Fruit fly (Drosophila melanogaster) whole organism, embryonic: ENCODE measurements around the gene Trax.

ENCODE experiments used
- Aef1 ChIP-seq: fragments of 200-800 bp; sonication (Bioruptor generic); IDR thresholded peaks from 3 replicates; pipeline ENCODE4 v1.3.6; 2022; ENCODE audit warnings: missing biosample characterization, missing genetic modification characterization
- BtbVII ChIP-seq: fragments of 200-800 bp; sonication (Bioruptor generic); optimal IDR thresholded peaks from 3 replicates; lab custom pipeline; 2017; ENCODE audit warnings: missing biosample characterization, mild to moderate bottlenecking, missing genetic modification characterization
- CG10565 ChIP-seq: fragments of 200-800 bp; sonication (Bioruptor generic); optimal IDR thresholded peaks from 3 replicates; lab custom pipeline; 2016; ENCODE audit warnings: missing biosample characterization, mild to moderate bottlenecking, missing genetic modification characterization
- CG11456 ChIP-seq: fragments of 200-800 bp; sonication (Bioruptor generic); IDR thresholded peaks from 3 replicates; pipeline ENCODE4 v1.3.6; 2022; ENCODE audit warnings: missing biosample characterization, missing genetic modification characterization
- CG11504 ChIP-seq: fragments of 200-800 bp; sonication (Bioruptor generic); optimal IDR thresholded peaks from 3 replicates; lab custom pipeline; 2019; ENCODE audit warnings: missing biosample characterization, mild to moderate bottlenecking, missing genetic modification characterization, moderate library complexity
- CG12299 ChIP-seq: fragments of 200-800 bp; sonication (Bioruptor generic); optimal IDR thresholded peaks from 2 replicates; lab custom pipeline; 2018; ENCODE audit warnings: missing biosample characterization, mild to moderate bottlenecking, missing genetic modification characterization
- CG13296 ChIP-seq: fragments of 200-800 bp; sonication (Bioruptor generic); optimal IDR thresholded peaks from 3 replicates; lab custom pipeline; 2018; ENCODE audit warnings: missing biosample characterization, mild to moderate bottlenecking, missing genetic modification characterization
- CG14860 ChIP-seq: fragments of 200-800 bp; sonication (Bioruptor generic); IDR thresholded peaks from 3 replicates; pipeline ENCODE4 v1.3.6; 2022; ENCODE audit warnings: missing biosample characterization, missing genetic modification characterization; ENCODE audit not compliant: partially characterized antibody
- CG17328 ChIP-seq: fragments of 200-800 bp; sonication (Bioruptor generic); IDR thresholded peaks from 2 replicates; pipeline ENCODE4 v1.3.6; 2022; ENCODE audit warnings: missing biosample characterization, missing genetic modification characterization
- CG2129 ChIP-seq: fragments of 200-800 bp; sonication (Bioruptor generic); IDR thresholded peaks from 2 replicates; pipeline ENCODE4 v1.3.6; 2022; ENCODE audit warnings: missing biosample characterization, missing genetic modification characterization; ENCODE audit not compliant: partially characterized antibody
- CG32772 ChIP-seq: fragments of 200-800 bp; sonication (Bioruptor generic); IDR thresholded peaks from 2 replicates; pipeline ENCODE4 v1.3.6; 2022; ENCODE audit warnings: missing biosample characterization, missing genetic modification characterization
- CG33557 ChIP-seq: fragments of 200-800 bp; sonication (Bioruptor generic); optimal IDR thresholded peaks from 2 replicates; lab custom pipeline; 2019; ENCODE audit warnings: missing biosample characterization, mild to moderate bottlenecking, missing genetic modification characterization, moderate library complexity
- CG34376 ChIP-seq: fragments of 200-800 bp; sonication (Bioruptor generic); optimal IDR thresholded peaks from 2 replicates; lab custom pipeline; 2018; ENCODE audit warnings: missing biosample characterization, mild to moderate bottlenecking, missing genetic modification characterization
- CG3995 ChIP-seq: fragments of 200-800 bp; sonication (Bioruptor generic); optimal IDR thresholded peaks from 3 replicates; lab custom pipeline; 2016; ENCODE audit warnings: missing biosample characterization, missing genetic modification characterization
- CG43689 ChIP-seq: fragments of 200-800 bp; sonication (Bioruptor generic); IDR thresholded peaks from 2 replicates; pipeline ENCODE4 v1.3.6; 2022; ENCODE audit warnings: missing biosample characterization, missing genetic modification characterization
- CG4424 ChIP-seq: fragments of 200-800 bp; sonication (Bioruptor generic); optimal IDR thresholded peaks from 3 replicates; lab custom pipeline; 2016; ENCODE audit warnings: missing biosample characterization, missing genetic modification characterization
- CG4617 ChIP-seq: fragments of 200-800 bp; sonication (Bioruptor generic); optimal IDR thresholded peaks from 3 replicates; lab custom pipeline; 2016; ENCODE audit warnings: missing biosample characterization, missing genetic modification characterization, borderline replicate concordance
- CG6654 ChIP-seq: fragments of 200-800 bp; sonication (Bioruptor generic); optimal IDR thresholded peaks from 2 replicates; lab custom pipeline; 2017; ENCODE audit warnings: missing biosample characterization, mild to moderate bottlenecking, missing genetic modification characterization
- CG7786 ChIP-seq: fragments of 200-800 bp; sonication (Bioruptor generic); optimal IDR thresholded peaks from 2 replicates; lab custom pipeline; 2016; ENCODE audit warnings: missing biosample characterization, missing genetic modification characterization
- CG7839 ChIP-seq: fragments of 200-800 bp; sonication (Bioruptor generic); optimal IDR thresholded peaks from 3 replicates; lab custom pipeline; 2018; ENCODE audit warnings: missing biosample characterization, mild to moderate bottlenecking, missing genetic modification characterization, moderate library complexity
- Dfd ChIP-seq, 2 experiments: fragments of >200 bp; optimal IDR thresholded peaks; 2 replicates each; lab custom pipeline; 2017; ENCODE audit warnings: missing biosample characterization in 2 of 2, missing genetic modification characterization in 2 of 2
- Dip3 ChIP-seq: fragments of 200-800 bp; sonication (Bioruptor generic); optimal IDR thresholded peaks from 3 replicates; lab custom pipeline; 2016; ENCODE audit warnings: missing biosample characterization, missing genetic modification characterization
- E2f2 ChIP-seq: fragments of 200-800 bp; sonication (Bioruptor generic); IDR thresholded peaks from 2 replicates; pipeline ENCODE4 v1.3.6; 2022; ENCODE audit warnings: missing biosample characterization, missing genetic modification characterization
- Elba2 ChIP-seq: fragments of 200-800 bp; sonication (Bioruptor generic); optimal IDR thresholded peaks from 3 replicates; lab custom pipeline; 2016; ENCODE audit warnings: missing biosample characterization, missing genetic modification characterization
- Fer2 ChIP-seq: fragments of 200-800 bp; sonication (Bioruptor generic); optimal IDR thresholded peaks from 2 replicates; lab custom pipeline; 2018; ENCODE audit warnings: missing biosample characterization, mild to moderate bottlenecking, missing genetic modification characterization, moderate library complexity
- HLH3B ChIP-seq: fragments of 200-800 bp; sonication (Bioruptor generic); IDR thresholded peaks from 2 replicates; pipeline ENCODE4 v1.3.6; 2022; ENCODE audit warnings: missing biosample characterization, missing genetic modification characterization
- Hand ChIP-seq: fragments of 200-800 bp; sonication (Bioruptor generic); optimal IDR thresholded peaks from 2 replicates; lab custom pipeline; 2017; ENCODE audit warnings: mild to moderate bottlenecking, missing biosample characterization, missing genetic modification reagents, missing genetic modification characterization
- Hey ChIP-seq: fragments of 200-800 bp; sonication (Bioruptor generic); optimal IDR thresholded peaks from 3 replicates; lab custom pipeline; 2018; ENCODE audit warnings: missing biosample characterization, mild to moderate bottlenecking, missing genetic modification characterization
- Max ChIP-seq: fragments of 200-800 bp; sonication (Bioruptor generic); optimal IDR thresholded peaks from 2 replicates; lab custom pipeline; 2016; ENCODE audit warnings: missing biosample characterization, mild to moderate bottlenecking, missing genetic modification characterization
- Nf-YA ChIP-seq: fragments of 200-800 bp; sonication (Bioruptor generic); IDR thresholded peaks from 2 replicates; pipeline ENCODE4 v1.3.6; 2022; ENCODE audit warnings: missing biosample characterization, missing genetic modification characterization
- Ravus ChIP-seq: fragments of 200-800 bp; sonication (Bioruptor generic); IDR thresholded peaks from 2 replicates; pipeline ENCODE4 v1.3.6; 2022; ENCODE audit warnings: missing biosample characterization, missing genetic modification characterization
- ap ChIP-seq: fragments of 200-800 bp; sonication (Bioruptor generic); IDR thresholded peaks from 2 replicates; pipeline ENCODE4 v1.3.6; 2022; ENCODE audit warnings: missing biosample characterization, missing genetic modification characterization
- chinmo ChIP-seq: fragments of 200-800 bp; sonication (Bioruptor generic); IDR thresholded peaks from 4 replicates; pipeline ENCODE4 v1.3.6; 2022; ENCODE audit warnings: missing biosample characterization, missing genetic modification characterization; ENCODE audit not compliant: partially characterized antibody
- disco-r ChIP-seq: fragments of 200-800 bp; sonication (Bioruptor generic); optimal IDR thresholded peaks from 2 replicates; lab custom pipeline; 2016; ENCODE audit warnings: missing biosample characterization, missing genetic modification characterization
- fd102C ChIP-seq: fragments of 200-800 bp; sonication (Bioruptor generic); optimal IDR thresholded peaks from 2 replicates; lab custom pipeline; 2018; ENCODE audit warnings: missing biosample characterization, mild to moderate bottlenecking, missing genetic modification characterization, moderate library complexity
- fd64A ChIP-seq: fragments of 200-800 bp; sonication (Bioruptor generic); optimal IDR thresholded peaks from 3 replicates; lab custom pipeline; 2018; ENCODE audit warnings: missing biosample characterization, mild to moderate bottlenecking, missing genetic modification characterization
- fru ChIP-seq: fragments of >200 bp; optimal IDR thresholded peaks from 2 replicates; lab custom pipeline; 2017
- gfzf ChIP-seq: fragments of 200-800 bp; sonication (Bioruptor generic); optimal IDR thresholded peaks from 2 replicates; lab custom pipeline; 2016; ENCODE audit warnings: missing biosample characterization, mild to moderate bottlenecking, missing genetic modification characterization, moderate library complexity
- gsb-n ChIP-seq: fragments of 200-800 bp; sonication (Bioruptor generic); optimal IDR thresholded peaks from 3 replicates; lab custom pipeline; 2018; ENCODE audit warnings: missing biosample characterization, mild to moderate bottlenecking, missing genetic modification characterization
- her ChIP-seq: fragments of 200-800 bp; sonication (Bioruptor generic); optimal IDR thresholded peaks from 2 replicates; lab custom pipeline; 2016; ENCODE audit warnings: missing biosample characterization, missing genetic modification characterization
- hth ChIP-seq: fragments of >200 bp; optimal IDR thresholded peaks from 2 replicates; lab custom pipeline; 2017; ENCODE audit warnings: inconsistent platforms
- kni ChIP-seq: fragments of 200-800 bp; sonication (Bioruptor generic); optimal IDR thresholded peaks from 3 replicates; lab custom pipeline; 2017; ENCODE audit warnings: mild to moderate bottlenecking, missing biosample characterization, missing genetic modification reagents, missing genetic modification characterization
- lmd ChIP-seq: fragments of 200-800 bp; sonication (Bioruptor generic); IDR thresholded peaks from 2 replicates; pipeline ENCODE4 v1.3.6; 2022; ENCODE audit warnings: missing biosample characterization, missing genetic modification characterization
- mirr ChIP-seq: fragments of 200-800 bp; sonication (Bioruptor generic); optimal IDR thresholded peaks from 3 replicates; lab custom pipeline; 2018; ENCODE audit warnings: missing biosample characterization, mild to moderate bottlenecking, missing genetic modification characterization
- nmo ChIP-seq: fragments of 200-800 bp; sonication (Bioruptor generic); optimal IDR thresholded peaks from 2 replicates; lab custom pipeline; 2018; ENCODE audit warnings: missing biosample characterization, mild to moderate bottlenecking, missing genetic modification characterization, moderate library complexity
- rib ChIP-seq: fragments of 200-800 bp; sonication (Bioruptor generic); IDR thresholded peaks from 2 replicates; pipeline ENCODE4 v1.3.6; 2022; ENCODE audit warnings: missing biosample characterization, missing genetic modification characterization
- tll ChIP-seq, 2 experiments: fragments of 200-800 bp in 1 of 2; fragments of >200 bp in 1 of 2; sonication (Bioruptor generic) in 1 of 2; optimal IDR thresholded peaks; 2 replicates each; lab custom pipeline; 2017 to 2019; ENCODE audit warnings: missing biosample characterization in 2 of 2, missing genetic modification characterization in 2 of 2, mild to moderate bottlenecking in 1 of 2, moderate library complexity in 1 of 2
- trh ChIP-seq: fragments of 200-800 bp; sonication (Bioruptor generic); optimal IDR thresholded peaks from 2 replicates; lab custom pipeline; 2016; ENCODE audit warnings: missing biosample characterization, missing genetic modification characterization
- z ChIP-seq: fragments of 200-800 bp; sonication (Bioruptor generic); IDR thresholded peaks from 3 replicates; pipeline ENCODE4 v1.3.6; 2022; ENCODE audit warnings: missing biosample characterization, missing genetic modification characterization

The Trax gene

DNA sequence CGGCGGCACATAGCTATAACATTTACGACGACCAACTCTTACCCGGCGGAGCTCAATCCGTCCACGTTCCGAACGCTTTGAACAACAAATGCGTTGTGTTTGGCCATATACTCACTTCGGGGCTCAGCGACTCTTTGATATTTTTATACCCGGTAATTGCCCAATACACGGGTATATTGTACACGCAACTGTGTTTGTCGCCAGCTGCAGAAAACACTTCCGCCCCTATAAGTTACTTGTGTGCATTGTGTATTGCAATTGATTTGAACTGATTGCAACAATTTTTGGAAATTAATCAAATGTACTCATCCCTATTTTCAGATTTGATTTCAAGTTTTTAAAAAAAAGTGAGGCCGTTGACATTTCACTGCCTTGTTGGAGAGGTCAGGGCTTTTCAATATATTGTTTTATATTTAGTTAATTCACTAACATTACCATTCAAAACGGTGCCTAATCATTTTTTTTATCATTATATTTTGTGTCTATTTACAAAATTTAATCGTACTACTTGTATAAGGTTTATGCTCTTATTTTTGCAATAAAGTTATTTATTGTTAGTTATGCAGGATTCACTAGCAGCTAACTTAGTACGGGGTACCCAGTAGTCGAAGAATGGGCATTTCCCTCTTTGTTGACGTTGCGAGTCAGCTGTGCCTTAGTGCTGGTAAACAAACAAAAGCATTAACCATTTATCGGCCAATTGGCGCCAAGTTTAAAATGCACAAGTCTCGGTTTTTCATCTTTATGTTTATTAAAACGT is 18.4 kb upstream of the Trax start, which contains the start of gene Nagk (continued):
- peak; percentile 39 for TF ChIP-seq gsb-n (tag; lab: Kevin White, UChicago)
- peak in 1 of 2 experiments; percentile 2 for TF ChIP-seq tll (GFP tag; optimal IDR thresholded peaks at IDR 0.05; lab: Kevin White, UChicago)
- TF ChIP-seq CG32772 (GFP tag; lab: Robert Waterston, UW): no peak
- TF ChIP-seq CG6654 (GFP tag; lab: Kevin White, UChicago): peak; percentile 11
- TF ChIP-seq Dip3 (GFP tag; lab: Kevin White, UChicago): peak; percentile 58
- TF ChIP-seq ap (GFP tag; lab: Robert Waterston, UW): no peak
- TF ChIP-seq Max (GFP tag; lab: Kevin White, UChicago): peak; percentile 67
- TF ChIP-seq nmo (GFP tag; lab: Kevin White, UChicago): peak; percentile 82
- no peak for TF ChIP-seq gfzf (GFP tag; lab: Kevin White, UChicago)
- TF ChIP-seq CG3995 (GFP tag; lab: Kevin White, UChicago): no peak
- TF ChIP-seq CG4424: peak; percentile 71
- TF ChIP-seq Dfd (GFP tag; optimal IDR thresholded peaks at IDR 0.05; lab: Kevin White, UChicago): no peak
- TF ChIP-seq CG7839 (tag; lab: Kevin White, UChicago): peak; percentile 69
- peak; percentile 11 for TF ChIP-seq disco-r (GFP tag; lab: Kevin White, UChicago)
- TF ChIP-seq CG17328 (GFP tag; lab: Robert Waterston, UW): peak; percentile 56
- TF ChIP-seq CG11504: peak; percentile 76
- TF ChIP-seq HLH3B: peak; percentile 39
- peak; percentile 40 for TF ChIP-seq CG13296
- no peak for TF ChIP-seq Hey
- TF ChIP-seq Ravus (GFP tag; lab: Robert Waterston, UW): no peak
- no peak for TF ChIP-seq Fer2 (tag; lab: Kevin White, UChicago)
- TF ChIP-seq CG14860 (GFP tag; lab: Robert Waterston, UW): no peak
- TF ChIP-seq CG4617 (GFP tag; lab: Kevin White, UChicago): peak; percentile 13
- TF ChIP-seq CG34376 (GFP tag; lab: Kevin White, UChicago): peak; percentile 50
- no peak for TF ChIP-seq trh (GFP tag; lab: Kevin White, UChicago)
- TF ChIP-seq E2f2 (GFP tag; lab: Robert Waterston, UW): peak; percentile 87
- peak; percentile 10 for TF ChIP-seq Elba2 (GFP tag; lab: Kevin White, UChicago)
- TF ChIP-seq fru: no peak
- TF ChIP-seq hth (lab: Kevin White, UChicago): no peak
- TF ChIP-seq her: peak; percentile 40
- peak; percentile 31 for TF ChIP-seq mirr (GFP tag; lab: Kevin White, UChicago)
- TF ChIP-seq lmd: 0 out of 2 replicates have a peak, but pooled peaks have one; percentile 18
- TF ChIP-seq Nf-YA (GFP tag; lab: Robert Waterston, UW): no peak
- peak; percentile 90; the same call in 2 of the 4 replicates for TF ChIP-seq chinmo (GFP tag; lab: Robert Waterston, UW)
- TF ChIP-seq Hand: peak; percentile 12
- TF ChIP-seq fd102C (GFP tag; lab: Kevin White, UChicago): no peak
- TF ChIP-seq Aef1: peak; percentile 11; the same call in 1 of the 3 replicates
- TF ChIP-seq CG43689 (GFP tag; lab: Robert Waterston, UW): 0 out of 2 replicates have a peak, but pooled peaks have one; percentile 11
- TF ChIP-seq z (GFP tag; lab: Robert Waterston, UW): no peak
- TF ChIP-seq CG2129: no peak
- TF ChIP-seq CG7786 (GFP tag; lab: Kevin White, UChicago): peak; percentile 4
- no peak for TF ChIP-seq kni (GFP tag; lab: Kevin White, UChicago)
- TF ChIP-seq CG10565 (GFP tag; lab: Kevin White, UChicago): no peak
- 0 out of 2 replicates have a peak, but pooled peaks have one; percentile 22 for TF ChIP-seq rib (GFP tag; lab: Robert Waterston, UW)
- TF ChIP-seq CG33557 (GFP tag; lab: Kevin White, UChicago): no peak
- TF ChIP-seq CG12299 (tag; lab: Kevin White, UChicago): no peak
- TF ChIP-seq CG11456 (GFP tag; lab: Robert Waterston, UW): peak; percentile 61; the same call in 2 of the 3 replicates
- peak; percentile 65 for TF ChIP-seq BtbVII (GFP tag; lab: Kevin White, UChicago)
- TF ChIP-seq fd64A: no peak
